Fruit fly (Drosophila melanogaster): ENCODE results near the gene CG42718.

- TF ChIP-seq CG8478 (optimal IDR thresholded peaks at IDR 0.05): no peak
- TF ChIP-seq CTCF (optimal IDR thresholded peaks at IDR 0.05): no peak
Observed at dm6 chr3L:16356171-16356765, 35.2 kb upstream of the CG42718 start.
